Worm (Caenorhabditis elegans): Measurements from ENCODE around the gene C52G5.3.

- no peak for TF ChIP-seq lin-11 (tag; optimal IDR thresholded peaks at IDR 0.05)
- TF ChIP-seq pha-4 (tag; optimal IDR thresholded peaks at IDR 0.05), result no peak
- TF ChIP-seq dve-1 (tag; optimal IDR thresholded peaks at IDR 0.05), result no peak
- TF ChIP-seq pqm-1 (tag; optimal IDR thresholded peaks at IDR 0.05), result no peak
Measured at ce11 chrX:12854135-12854534, 8.2 kb upstream of the C52G5.3 start.

Data from whole organism, late embryonic.